Fruit fly (Drosophila melanogaster): ENCODE results near the gene CG15369.

DNA sequence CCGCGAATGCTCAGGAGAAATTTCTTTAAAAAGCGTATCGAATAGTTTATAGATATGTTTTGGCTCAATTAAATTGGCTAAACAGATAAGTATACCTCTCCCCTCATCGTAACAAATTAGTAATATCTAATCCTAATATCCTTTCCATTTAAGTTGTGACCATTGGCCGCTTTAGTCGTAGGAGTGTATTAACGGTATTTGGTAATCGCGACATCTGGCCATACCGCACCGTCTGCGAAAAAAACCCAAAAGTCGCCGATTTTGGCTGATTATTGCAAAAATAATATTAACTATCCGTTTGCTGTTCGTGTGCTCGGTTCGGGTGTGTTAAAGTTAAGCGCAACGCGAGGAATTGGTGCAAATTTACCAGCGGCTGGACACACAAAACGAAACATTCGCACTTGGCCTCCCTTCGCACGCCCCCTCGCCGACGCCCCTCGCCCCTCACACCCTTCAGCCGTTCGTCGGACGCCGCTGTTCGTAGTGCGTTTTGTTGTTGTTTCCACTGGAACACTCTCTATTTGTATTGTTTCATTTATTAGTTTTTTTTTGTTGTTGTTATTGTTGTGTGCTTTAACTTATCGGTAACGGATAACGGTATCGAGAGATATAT lies 30.6 kb downstream of the CG15369 start, which contains the start of the genes amx and Dsor1:
- TF ChIP-seq cic (GFP tag; optimal IDR thresholded peaks at IDR 0.05) (no peak), CG12768 (GFP tag; optimal IDR thresholded peaks at IDR 0.05) (no peak), CG7045 (GFP tag; optimal IDR thresholded peaks at IDR 0.05) (no peak), CG33017 (tag; optimal IDR thresholded peaks at IDR 0.05) (no peak)
